Worm (Caenorhabditis elegans) whole organism, young adult: Measurements from ENCODE around the gene chil-25.

ENCODE experiments used
- B0035.1 ChIP-seq: sonication (generic microtip); optimal IDR thresholded peaks from 2 replicates; lab custom pipeline; 2016; ENCODE audit warnings: missing genetic modification characterization, mild to moderate bottlenecking, missing compliant biosample characterization, missing genotype, missing genetic modification reagents
- B0336.3 ChIP-seq: fragments of 200-800 bp; sonication (Bioruptor generic); IDR thresholded peaks from 2 replicates; pipeline ENCODE4 v1.3.6; 2022; ENCODE audit warnings: missing genetic modification characterization, missing compliant biosample characterization
- F10E7.11 ChIP-seq: sonication (generic microtip); optimal IDR thresholded peaks from 2 replicates; lab custom pipeline; 2017; ENCODE audit warnings: mild to moderate bottlenecking, missing genetic modification characterization, moderate library complexity, missing compliant biosample characterization
- F33H1.4 ChIP-seq: fragments of 200-800 bp; sonication (Bioruptor generic); IDR thresholded peaks from 2 replicates; pipeline ENCODE4 v1.3.6; 2022; ENCODE audit warnings: missing genetic modification reagents, missing genetic modification characterization, missing compliant biosample characterization
- F39B2.1 ChIP-seq: fragments of 200-800 bp; sonication (Bioruptor generic); IDR thresholded peaks from 2 replicates; pipeline ENCODE4 v1.3.6; 2022; ENCODE audit warnings: missing genetic modification reagents, missing genetic modification characterization, missing compliant biosample characterization
- F55B11.4 ChIP-seq: sonication (generic microtip); optimal IDR thresholded peaks from 2 replicates; lab custom pipeline; 2016; ENCODE audit warnings: missing compliant biosample characterization, missing genetic modification characterization, borderline replicate concordance; ENCODE audit not compliant: insufficient read depth
- T07F8.4 ChIP-seq: sonication (generic microtip); optimal IDR thresholded peaks from 2 replicates; lab custom pipeline; 2016; ENCODE audit warnings: mild to moderate bottlenecking, missing genetic modification characterization, moderate library complexity, missing compliant biosample characterization
- Y53G8AR.9 ChIP-seq: fragments of 200-800 bp; sonication (Bioruptor generic); conservative IDR thresholded peaks from 2 replicates; pipeline ENCODE4 v1.3.6; 2022; ENCODE audit warnings: missing genetic modification reagents, missing genetic modification characterization, missing compliant biosample characterization
- Y56A3A.18 ChIP-seq: fragments of 200-800 bp; sonication (Bioruptor generic); IDR thresholded peaks from 2 replicates; pipeline ENCODE4 v1.3.6; 2022; ENCODE audit warnings: missing genetic modification reagents, missing genetic modification characterization, missing compliant biosample characterization
- Y95B8A.8 ChIP-seq: fragments of 200-800 bp; sonication (Bioruptor generic); IDR thresholded peaks from 2 replicates; pipeline ENCODE4 v1.3.6; 2022; ENCODE audit warnings: missing genetic modification reagents, missing genetic modification characterization, missing compliant biosample characterization
- ama-1 ChIP-seq, 3 experiments: fragments of 150-350 bp in 1 of 3; sonication (generic microtip) in 2 of 3; optimal IDR thresholded peaks; 2 replicates each; lab custom pipeline; 2014 to 2018; ENCODE audit warnings: missing biosample characterization in 2 of 3, missing genetic modification characterization in 2 of 3, missing genetic modification reagents in 2 of 3
- atf-7 ChIP-seq: sonication (generic microtip); optimal IDR thresholded peaks from 2 replicates; lab custom pipeline; 2017; ENCODE audit warnings: mild to moderate bottlenecking, missing genetic modification characterization, missing compliant biosample characterization
- attf-5 ChIP-seq: fragments of 200-800 bp; sonication (Bioruptor generic); optimal IDR thresholded peaks from 2 replicates; lab custom pipeline; 2018; ENCODE audit warnings: mild to moderate bottlenecking, missing genetic modification characterization, missing compliant biosample characterization
- cebp-1 ChIP-seq, 2 experiments: fragments of 200-800 bp in 1 of 2; sonication (Bioruptor generic) in 1 of 2; sonication (generic microtip) in 1 of 2; IDR thresholded peaks in 1 of 2; optimal IDR thresholded peaks in 1 of 2; 2 replicates each; pipeline versions ENCODE4 v1.3.6 to Lab custom; 2017 to 2022; ENCODE audit warnings: missing compliant biosample characterization in 2 of 2, missing genetic modification characterization in 2 of 2, mild to moderate bottlenecking in 1 of 2, missing genetic modification reagents in 1 of 2, moderate library complexity in 1 of 2
- ceh-58 ChIP-seq: fragments of 200-800 bp; sonication (Bioruptor generic); IDR thresholded peaks from 2 replicates; pipeline ENCODE4 v1.3.6; 2022; ENCODE audit warnings: missing genetic modification characterization, missing compliant biosample characterization
- ceh-91 ChIP-seq: fragments of 200-800 bp; sonication (Bioruptor generic); IDR thresholded peaks from 2 replicates; pipeline ENCODE4 v1.3.6; 2022; ENCODE audit warnings: missing genetic modification reagents, missing genetic modification characterization, missing compliant biosample characterization
- chd-7 ChIP-seq: sonication (generic microtip); optimal IDR thresholded peaks from 2 replicates; lab custom pipeline; 2016; ENCODE audit warnings: mild to moderate bottlenecking, missing genetic modification characterization, moderate library complexity, missing compliant biosample characterization
- dpl-1 ChIP-seq: fragments of 150-350 bp; optimal IDR thresholded peaks from 2 replicates; lab custom pipeline; 2014; ENCODE audit warnings: missing biosample characterization, missing genetic modification reagents, missing genetic modification characterization
- egl-44 ChIP-seq: fragments of 200-800 bp; sonication (Bioruptor generic); IDR thresholded peaks from 2 replicates; pipeline ENCODE4 v1.3.6; 2022; ENCODE audit warnings: missing genetic modification reagents, missing genetic modification characterization, missing compliant biosample characterization
- ets-4 ChIP-seq: fragments of 200-800 bp; sonication (Bioruptor generic); optimal IDR thresholded peaks from 2 replicates; lab custom pipeline; 2018; ENCODE audit warnings: mild to moderate bottlenecking, missing genetic modification characterization, missing compliant biosample characterization
- him-1 ChIP-seq: sonication (generic microtip); optimal IDR thresholded peaks from 2 replicates; lab custom pipeline; 2016; ENCODE audit warnings: missing genotype, missing genetic modification reagents, missing genetic modification characterization, missing compliant biosample characterization
- hlh-12 ChIP-seq: sonication (generic microtip); optimal IDR thresholded peaks from 2 replicates; lab custom pipeline; 2016; ENCODE audit warnings: missing genetic modification characterization, missing compliant biosample characterization
- hmg-1.2 ChIP-seq: fragments of 200-800 bp; sonication (Bioruptor generic); IDR thresholded peaks from 2 replicates; pipeline ENCODE4 v1.3.6; 2022; ENCODE audit warnings: missing genetic modification reagents, missing genetic modification characterization, missing compliant biosample characterization
- hmg-20 ChIP-seq: fragments of 200-800 bp; sonication (Bioruptor generic); IDR thresholded peaks from 2 replicates; pipeline ENCODE4 v1.3.6; 2022; ENCODE audit warnings: missing genetic modification reagents, missing genetic modification characterization, missing compliant biosample characterization
- hrde-1 ChIP-seq: sonication (generic microtip); optimal IDR thresholded peaks from 2 replicates; lab custom pipeline; 2016; ENCODE audit warnings: missing genetic modification characterization, mild to moderate bottlenecking, missing compliant biosample characterization, moderate library complexity, missing genotype, missing genetic modification reagents, borderline replicate concordance
- let-526 ChIP-seq: fragments of 200-800 bp; sonication (Bioruptor generic); IDR thresholded peaks from 2 replicates; pipeline ENCODE4 v1.3.6; 2022; ENCODE audit warnings: missing genetic modification reagents, missing genetic modification characterization, missing compliant biosample characterization
- let-607 ChIP-seq, 2 experiments: fragments of 200-800 bp in 1 of 2; sonication (Bioruptor generic) in 1 of 2; sonication (generic microtip) in 1 of 2; optimal IDR thresholded peaks; 2 replicates each; lab custom pipeline; 2016 to 2018; ENCODE audit warnings: mild to moderate bottlenecking in 2 of 2, missing compliant biosample characterization in 2 of 2, missing genetic modification characterization in 2 of 2, moderate library complexity in 2 of 2, missing genotype in 1 of 2
- lin-40 ChIP-seq: sonication (generic microtip); optimal IDR thresholded peaks from 2 replicates; lab custom pipeline; 2016; ENCODE audit warnings: missing genetic modification characterization, mild to moderate bottlenecking, missing compliant biosample characterization, missing genotype, missing genetic modification reagents
- lsy-27 ChIP-seq: sonication (generic microtip); optimal IDR thresholded peaks from 2 replicates; lab custom pipeline; 2017; ENCODE audit warnings: missing genetic modification characterization, mild to moderate bottlenecking, missing compliant biosample characterization, antibody characterized with exemption, missing genotype, borderline replicate concordance; ENCODE audit not compliant: insufficient read depth
- madf-10 ChIP-seq: sonication (generic microtip); optimal IDR thresholded peaks from 2 replicates; lab custom pipeline; 2016; ENCODE audit warnings: mild to moderate bottlenecking, missing genetic modification characterization, missing compliant biosample characterization
- nfya-1 ChIP-seq: sonication (generic microtip); optimal IDR thresholded peaks from 2 replicates; lab custom pipeline; 2017; ENCODE audit warnings: antibody characterized with exemption, missing compliant biosample characterization, missing genetic modification characterization, borderline replicate concordance; ENCODE audit not compliant: insufficient read depth
- nfya-2 ChIP-seq: fragments of 200-800 bp; sonication (Bioruptor generic); IDR thresholded peaks from 2 replicates; pipeline ENCODE4 v1.3.6; 2022; ENCODE audit warnings: missing genetic modification reagents, missing genetic modification characterization, missing compliant biosample characterization
- nhr-179 ChIP-seq: sonication (generic microtip); optimal IDR thresholded peaks from 2 replicates; lab custom pipeline; 2016; ENCODE audit warnings: mild to moderate bottlenecking, missing genetic modification characterization, missing compliant biosample characterization
- nhr-80 ChIP-seq: sonication (generic microtip); optimal IDR thresholded peaks from 2 replicates; lab custom pipeline; 2016; ENCODE audit warnings: missing genetic modification characterization, missing compliant biosample characterization
- nhr-90 ChIP-seq: sonication (generic microtip); optimal IDR thresholded peaks from 2 replicates; lab custom pipeline; 2016; ENCODE audit warnings: missing genotype, mild to moderate bottlenecking, missing genetic modification characterization, missing compliant biosample characterization
- pbrm-1 ChIP-seq: fragments of 200-800 bp; sonication (Bioruptor generic); IDR thresholded peaks from 2 replicates; pipeline ENCODE4 v1.3.6; 2022; ENCODE audit warnings: missing genetic modification reagents, missing genetic modification characterization, missing compliant biosample characterization
- pha-4 ChIP-seq: fragments of 150-350 bp; sonication (generic microtip); optimal IDR thresholded peaks from 2 replicates; lab custom pipeline; 2014; ENCODE audit warnings: missing biosample characterization, missing genetic modification reagents, missing genetic modification characterization
- rec-8 ChIP-seq, 2 experiments: sonication (generic microtip); optimal IDR thresholded peaks; 2 replicates each; lab custom pipeline; 2016; ENCODE audit warnings: mild to moderate bottlenecking in 2 of 2, missing genetic modification characterization in 2 of 2, missing genetic modification reagents in 2 of 2, missing genotype in 2 of 2, missing biosample characterization in 1 of 2, missing compliant biosample characterization in 1 of 2, moderate library complexity in 1 of 2
- repo-1 ChIP-seq: sonication (generic microtip); optimal IDR thresholded peaks from 2 replicates; lab custom pipeline; 2017; ENCODE audit warnings: mild to moderate bottlenecking, missing genetic modification characterization, missing compliant biosample characterization
- sdz-38 ChIP-seq: sonication (generic microtip); optimal IDR thresholded peaks from 2 replicates; lab custom pipeline; 2016; ENCODE audit warnings: missing genotype, missing genetic modification characterization, missing compliant biosample characterization
- snpc-1.1 ChIP-seq: sonication (generic microtip); optimal IDR thresholded peaks from 2 replicates; lab custom pipeline; 2017; ENCODE audit warnings: missing genetic modification characterization, mild to moderate bottlenecking, missing compliant biosample characterization, antibody characterized with exemption, moderate library complexity, missing genotype, missing genetic modification reagents; ENCODE audit not compliant: insufficient read depth
- tbp1 ChIP-seq: fragments of 200-800 bp; sonication (Bioruptor generic); optimal IDR thresholded peaks from 2 replicates; lab custom pipeline; 2018; ENCODE audit warnings: mild to moderate bottlenecking, missing genetic modification characterization, missing compliant biosample characterization
- ztf-22 ChIP-seq: fragments of 200-800 bp; sonication (Bioruptor generic); optimal IDR thresholded peaks from 2 replicates; lab custom pipeline; 2018; ENCODE audit warnings: mild to moderate bottlenecking, missing genetic modification characterization, moderate library complexity, missing compliant biosample characterization
- ztf-3 ChIP-seq: fragments of 200-800 bp; sonication (Bioruptor generic); optimal IDR thresholded peaks from 2 replicates; lab custom pipeline; 2018; ENCODE audit warnings: mild to moderate bottlenecking, missing genetic modification characterization, missing compliant biosample characterization
- ztf-6 ChIP-seq: fragments of 200-800 bp; sonication (Bioruptor generic); IDR thresholded peaks from 2 replicates; pipeline ENCODE4 v1.3.6; 2022; ENCODE audit warnings: missing genetic modification reagents, missing genetic modification characterization, missing compliant biosample characterization

The chil-25 gene

ce11 chrII:9500926-9501325 lies 26.7 kb upstream of the chil-25 start:
- TF ChIP-seq B0336.3 (peak; percentile 59), T07F8.4 (tag; lab: Kevin White, UChicago) (no peak), chd-7 (peak; percentile 45), nfya-2 (no peak), Y56A3A.18 (GFP tag; lab: Robert Waterston, UW) (0 out of 2 replicates have a peak, but pooled peaks have one; percentile 14), atf-7 (tag; lab: Kevin White, UChicago) (peak; percentile 84), lin-40 (tag; lab: Kevin White, UChicago) (peak; percentile 24), B0035.1 (tag; lab: Kevin White, UChicago) (no peak), sdz-38 (tag; lab: Kevin White, UChicago) (no peak), tbp1 (GFP tag; lab: Kevin White, UChicago) (peak; percentile 23), ets-4 (GFP tag; lab: Kevin White, UChicago) (peak; percentile 59), lsy-27 (tag; lab: Kevin White, UChicago) (no peak), nhr-179 (tag; lab: Kevin White, UChicago) (no peak), cebp-1 (GFP tag; IDR thresholded peaks at IDR 0.05; lab: Robert Waterston, UW) (no peak), cebp-1 (tag; optimal IDR thresholded peaks at IDR 0.05; lab: Kevin White, UChicago) (peak; percentile 69), ceh-91 (GFP tag; lab: Robert Waterston, UW) (no peak), nhr-80 (peak; percentile 95), let-526 (GFP tag; lab: Robert Waterston, UW) (peak; percentile 54; the same call in 1 of the 2 replicates), nhr-90 (peak; percentile 43), dpl-1 (GFP tag; lab: Kevin White, UChicago) (no peak), hmg-20 (GFP tag; lab: Robert Waterston, UW) (0 out of 2 replicates have a peak, but pooled peaks have one; percentile 22), ztf-6 (GFP tag; lab: Robert Waterston, UW) (no peak), egl-44 (GFP tag; lab: Robert Waterston, UW) (0 out of 2 replicates have a peak, but pooled peaks have one; percentile 19), ztf-22 (GFP tag; lab: Kevin White, UChicago) (peak; percentile 56), let-607 (tag; optimal IDR thresholded peaks at IDR 0.05; lab: Kevin White, UChicago) (peak in 1 of 2 experiments; percentile 68), pha-4 (peak; percentile 78), pbrm-1 (GFP tag; lab: Robert Waterston, UW) (0 out of 2 replicates have a peak, but pooled peaks have one; percentile 23), him-1 (tag; lab: Kevin White, UChicago) (no peak), madf-10 (tag; lab: Kevin White, UChicago) (peak; percentile 47), Y95B8A.8 (peak; percentile 69; the same call in 1 of the 2 replicates)

ce11 chrII:9498589-9498988 lies 24.3 kb upstream of the chil-25 start:
- TF ChIP-seq ama-1 (optimal IDR thresholded peaks at IDR 0.05; lab: Kevin White, UChicago) (no peak), ama-1 (GFP tag; optimal IDR thresholded peaks at IDR 0.05; lab: Kevin White, UChicago) (no peak), hrde-1 (tag; lab: Kevin White, UChicago) (no peak), ztf-6 (GFP tag; lab: Robert Waterston, UW) (no peak), nhr-80 (peak; percentile 63), atf-7 (tag; lab: Kevin White, UChicago) (peak; percentile 90), pbrm-1 (GFP tag; lab: Robert Waterston, UW) (no peak), attf-5 (GFP tag; lab: Kevin White, UChicago) (no peak), Y53G8AR.9 (GFP tag; lab: Robert Waterston, UW) (no peak), chd-7 (no peak), hmg-20 (GFP tag; lab: Robert Waterston, UW) (no peak), F33H1.4 (GFP tag; lab: Robert Waterston, UW) (no peak), ztf-3 (GFP tag; lab: Kevin White, UChicago) (no peak), egl-44 (GFP tag; lab: Robert Waterston, UW) (no peak), rec-8 (tag; optimal IDR thresholded peaks at IDR 0.05; lab: Kevin White, UChicago) (no peak), F55B11.4 (no peak), hmg-1.2 (no peak), hlh-12 (tag; lab: Kevin White, UChicago) (no peak), F39B2.1 (GFP tag; lab: Robert Waterston, UW) (no peak), F10E7.11 (tag; lab: Kevin White, UChicago) (no peak), repo-1 (tag; lab: Kevin White, UChicago) (no peak), dpl-1 (GFP tag; lab: Kevin White, UChicago) (no peak), ceh-58 (no peak), nfya-1 (tag; lab: Kevin White, UChicago) (no peak), snpc-1.1 (no peak)
